Worm (Caenorhabditis elegans): ENCODE data around the gene H35N09.1.

- TF ChIP-seq flt-1 (GFP tag; IDR thresholded peaks at IDR 0.05), result no peak
- no peak for TF ChIP-seq klf-2 (GFP tag; conservative IDR thresholded peaks at IDR 0.05)
Measured at ce11 chrX:8585837-8586236, 19.3 kb upstream of the H35N09.1 start, which contains the start of gene F18E9.3.

All from whole organism, midembryonic.